Worm (Caenorhabditis elegans): Measurements from ENCODE around the gene clec-79.
"Not testable (repeated sequence)": the region's sequence is repeated elsewhere in the genome, so short reads cannot be mapped to it uniquely, and the experiment has no call there.

clec-79 gene

DNA sequence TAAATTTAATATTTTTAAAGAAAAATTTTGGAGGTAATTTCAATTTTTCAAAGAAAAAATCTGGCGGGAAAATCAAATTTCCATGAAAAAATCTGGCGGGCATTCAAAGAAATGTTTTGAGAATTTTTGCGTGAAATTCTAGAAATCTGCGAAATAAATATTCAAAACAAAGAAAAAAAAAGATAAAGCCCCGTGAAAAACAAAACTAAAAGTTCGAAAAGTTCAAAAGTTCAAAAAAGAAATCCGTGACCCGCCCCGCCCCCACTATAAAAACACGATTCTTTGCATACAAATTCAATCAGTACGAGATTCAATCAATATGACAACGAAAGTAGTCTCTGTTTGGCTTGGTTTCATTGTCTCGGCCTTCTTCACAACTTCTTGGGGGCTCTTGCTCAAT lies at the start of gene clec-79:
Gene clec-79 (plus strand): TSS at position 301 of the 400 bp plus-strand sequence.
- TF ChIP-seq nhr-25 (tag; optimal IDR thresholded peaks at IDR 0.05) (no peak), nhr-77 (tag; optimal IDR thresholded peaks at IDR 0.05) (no peak), nhr-28 (tag; optimal IDR thresholded peaks at IDR 0.05) (no peak), nhr-76 (tag; optimal IDR thresholded peaks at IDR 0.05) (no peak), elt-1 (tag; optimal IDR thresholded peaks at IDR 0.05) (no peak), daf-12 (tag; optimal IDR thresholded peaks at IDR 0.05) (no peak), mml-1 (tag; optimal IDR thresholded peaks at IDR 0.05) (no peak)

DNA sequence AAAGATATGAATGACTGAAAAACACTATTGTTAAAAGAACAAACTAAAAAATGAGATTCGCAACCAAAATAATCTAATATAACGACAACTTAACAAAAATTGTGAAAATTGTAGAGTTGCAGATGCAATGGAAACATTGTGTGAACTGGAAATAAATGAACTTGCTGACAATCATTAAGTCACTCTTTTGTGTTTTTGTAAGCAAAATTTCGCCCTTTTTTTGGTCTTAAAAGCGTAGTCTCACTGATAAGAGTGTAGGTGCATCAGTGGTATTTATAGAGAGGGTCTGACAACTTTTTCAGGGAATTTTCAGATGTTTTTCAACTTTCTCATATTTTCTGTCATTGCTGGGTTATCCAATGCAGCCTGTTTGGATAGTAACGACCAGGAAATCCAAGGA lies 47.0 kb upstream of the clec-79 start, which contains the start of gene clec-68:
Gene clec-68 (plus strand): TSS at position 301 of the 400 bp plus-strand sequence.
- TF ChIP-seq zag-1 (tag; optimal IDR thresholded peaks at IDR 0.05) (no peak), ZK546.5 (tag; optimal IDR thresholded peaks at IDR 0.05) (no peak), fkh-2 (tag; optimal IDR thresholded peaks at IDR 0.05) (no peak), nfya-1 (tag; optimal IDR thresholded peaks at IDR 0.05; ENCODE audit: insufficient read depth) (no peak), nhr-43 (tag; optimal IDR thresholded peaks at IDR 0.05; ENCODE audit: poor library complexity, severe bottlenecking) (no peak), nhr-237 (tag; optimal IDR thresholded peaks at IDR 0.05) (no peak), sea-2 (GFP tag; optimal IDR thresholded peaks at IDR 0.05) (no peak), skn-1 (tag; optimal IDR thresholded peaks at IDR 0.05) (no peak), unc-62 (GFP tag; optimal IDR thresholded peaks at IDR 0.05) (no peak), fos-1 (tag; optimal IDR thresholded peaks at IDR 0.05) (no peak), lin-39 (tag; optimal IDR thresholded peaks at IDR 0.05) (no peak), daf-12 (tag; optimal IDR thresholded peaks at IDR 0.05) (no peak), nhr-77 (tag; optimal IDR thresholded peaks at IDR 0.05) (no peak)

DNA sequence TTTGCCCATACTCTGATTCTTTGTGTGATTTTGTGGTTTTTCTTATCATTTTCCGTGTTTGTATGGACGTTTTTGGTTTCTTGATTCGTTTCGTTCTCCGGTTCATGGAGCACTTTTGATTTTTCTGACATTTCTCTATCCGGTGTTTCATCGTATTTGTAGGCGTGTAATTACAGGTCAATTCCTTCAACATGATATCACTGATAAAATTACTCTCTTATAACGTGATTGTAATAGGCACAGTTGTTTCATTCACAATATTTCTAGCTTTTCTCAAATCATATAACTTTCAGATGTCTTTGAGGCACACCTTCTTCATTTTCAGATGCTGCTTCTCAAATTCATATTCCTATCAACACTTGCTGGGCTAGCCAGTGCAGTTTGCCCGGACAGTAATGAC lies 40.7 kb upstream of the clec-79 start, which contains the start of gene clec-70:
Gene clec-70 (plus strand): TSS at position 301 of the 400 bp plus-strand sequence.
- not testable (repeated sequence) for TF ChIP-seq nfya-1 (tag; optimal IDR thresholded peaks at IDR 0.05; ENCODE audit: insufficient read depth); R02D3.7 (tag; optimal IDR thresholded peaks at IDR 0.05); nhr-77 (tag; optimal IDR thresholded peaks at IDR 0.05)

DNA sequence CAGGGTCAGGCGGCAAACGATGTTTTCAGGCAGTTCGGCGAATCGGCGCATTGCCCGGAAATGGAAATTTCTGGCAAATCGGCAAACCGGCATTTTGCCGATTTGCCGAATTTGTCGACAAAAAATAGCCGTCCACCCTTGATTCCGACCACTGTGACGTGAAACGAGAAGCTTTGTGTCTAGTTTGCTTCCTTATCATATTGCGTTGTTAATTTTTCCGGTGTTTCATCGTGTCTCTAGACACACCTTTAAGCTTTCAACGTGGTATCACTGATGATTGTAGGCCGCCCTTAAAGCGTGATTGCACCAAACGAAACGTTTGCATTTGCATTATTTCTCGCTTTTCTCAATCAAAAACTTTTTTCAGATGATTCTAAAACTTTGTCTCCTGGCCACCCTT lies 36.1 kb upstream of the clec-79 start, which contains the start of gene clec-71:
Gene clec-71 (plus strand): TSS at position 362 of the 400 bp plus-strand sequence.
- TF ChIP-seq fkh-2 (tag; optimal IDR thresholded peaks at IDR 0.05): no peak
- TF ChIP-seq elt-2 (tag; optimal IDR thresholded peaks at IDR 0.05): peak; percentile 6

DNA sequence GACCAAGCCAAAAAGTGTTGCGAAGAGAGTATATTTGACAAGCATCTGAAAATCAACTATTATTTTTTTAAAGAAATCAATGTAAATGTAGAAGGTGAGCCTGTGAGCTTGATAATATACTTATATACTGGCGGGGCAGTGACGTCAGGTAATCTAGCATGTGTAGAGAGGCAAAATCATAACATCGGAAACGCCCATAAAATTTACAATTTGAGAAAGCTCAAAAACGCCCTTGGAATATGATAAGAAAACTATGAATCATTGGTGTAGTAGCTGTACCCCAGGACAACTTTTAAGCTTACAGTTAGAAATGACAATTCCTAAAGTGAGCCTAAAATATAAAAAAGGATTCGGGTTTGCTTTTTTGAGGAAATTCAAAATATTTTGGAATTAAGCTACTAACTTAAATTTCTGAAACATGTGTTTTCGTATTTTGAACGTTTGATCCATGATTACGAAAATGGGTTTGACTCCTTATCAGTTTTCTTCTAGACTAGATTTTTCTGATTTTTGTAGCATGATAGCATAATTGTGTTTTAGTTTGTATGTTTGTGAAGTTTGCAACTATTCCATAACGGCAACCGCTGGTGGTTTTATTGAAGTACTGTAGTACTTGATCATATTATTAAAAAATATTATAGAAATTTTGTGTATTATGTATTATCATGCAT lies 31.4 kb upstream of the clec-79 start, which contains the start of gene clec-174:
Gene clec-174 (minus strand): TSS at position 51 of the 671 bp plus-strand sequence.
- TF ChIP-seq ztf-4 (tag; optimal IDR thresholded peaks at IDR 0.05): no peak
- no peak for TF ChIP-seq eor-1 (tag; optimal IDR thresholded peaks at IDR 0.05)
- no peak for TF ChIP-seq lin-39 (tag; optimal IDR thresholded peaks at IDR 0.05)
- peak; percentile 49 for TF ChIP-seq elt-2 (tag; optimal IDR thresholded peaks at IDR 0.05)
- no peak for TF ChIP-seq nhr-237 (tag; optimal IDR thresholded peaks at IDR 0.05)
- peak; percentile 22 for TF ChIP-seq pqm-1 (tag; optimal IDR thresholded peaks at IDR 0.05)
- TF ChIP-seq ceh-16 (tag; optimal IDR thresholded peaks at IDR 0.05): no peak
- TF ChIP-seq zag-1 (tag; optimal IDR thresholded peaks at IDR 0.05): no peak
- TF ChIP-seq nhr-12 (tag; optimal IDR thresholded peaks at IDR 0.05): no peak
- TF ChIP-seq fkh-2 (tag; optimal IDR thresholded peaks at IDR 0.05): no peak

DNA sequence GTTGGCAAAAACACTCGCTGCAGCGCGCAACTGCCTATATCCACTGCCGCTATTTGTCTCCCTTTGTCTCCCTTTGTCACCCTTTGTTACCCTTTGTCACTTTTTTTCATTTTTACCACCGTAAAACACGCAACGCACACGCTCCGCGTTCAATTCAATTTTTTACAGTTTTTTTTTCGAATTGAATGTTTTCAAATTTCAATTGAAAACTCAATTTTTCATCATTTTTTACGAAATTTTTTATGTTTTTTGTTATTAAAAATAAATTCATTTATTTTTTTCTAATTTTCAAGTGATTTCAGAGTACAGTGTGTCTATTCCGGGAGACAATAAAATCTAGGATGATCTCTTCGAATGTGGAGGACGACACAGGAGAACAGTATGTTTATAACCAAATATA lies 30.1 kb upstream of the clec-79 start, which contains the start of gene Y46C8AL.11:
Gene Y46C8AL.11 (plus strand): TSS at position 301 of the 400 bp plus-strand sequence.
- no peak for TF ChIP-seq sea-2 (GFP tag; optimal IDR thresholded peaks at IDR 0.05)
- no peak for TF ChIP-seq ceh-9 (tag; optimal IDR thresholded peaks at IDR 0.05)
- TF ChIP-seq tbx-2 (tag; optimal IDR thresholded peaks at IDR 0.05): no peak
- TF ChIP-seq unc-62 (GFP tag; optimal IDR thresholded peaks at IDR 0.05): no peak
- no peak for TF ChIP-seq lsy-12 (tag; optimal IDR thresholded peaks at IDR 0.05)
- no peak for TF ChIP-seq elt-3 (tag; optimal IDR thresholded peaks at IDR 0.05)
- no peak for TF ChIP-seq hmg-11 (tag; optimal IDR thresholded peaks at IDR 0.05)
- no peak for TF ChIP-seq eor-1 (tag; optimal IDR thresholded peaks at IDR 0.05)
- no peak for TF ChIP-seq mml-1 (tag; optimal IDR thresholded peaks at IDR 0.05)
- TF ChIP-seq lin-15B (tag; optimal IDR thresholded peaks at IDR 0.05): no peak
- no peak for TF ChIP-seq ZK546.5 (tag; optimal IDR thresholded peaks at IDR 0.05)
- no peak for TF ChIP-seq ztf-4 (tag; optimal IDR thresholded peaks at IDR 0.05)
- no peak for TF ChIP-seq ceh-16 (tag; optimal IDR thresholded peaks at IDR 0.05)
- TF ChIP-seq daf-12 (tag; optimal IDR thresholded peaks at IDR 0.05): no peak

Measured in whole organism, L3 larva.